Fruit fly (Drosophila melanogaster): ENCODE measurements around the gene r.

r gene

DNA sequence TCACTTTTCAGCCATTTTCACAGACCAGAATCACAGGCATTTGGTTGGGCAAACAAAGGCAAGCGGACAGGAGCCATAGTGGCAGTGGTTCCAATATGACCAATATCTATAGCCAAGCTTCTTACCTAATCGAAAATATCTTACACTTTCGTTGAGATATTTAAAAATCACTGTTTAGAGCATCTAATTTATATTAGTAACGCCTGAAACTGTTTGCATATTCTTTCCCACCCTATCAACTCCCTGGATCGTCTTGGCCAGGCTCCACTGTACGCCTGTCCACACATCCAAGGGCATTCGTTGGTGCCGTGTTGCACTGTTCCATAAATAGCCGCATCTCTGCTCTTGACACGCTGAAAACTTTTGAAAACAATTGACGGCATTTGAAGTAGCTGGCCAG, 35.3 kb downstream of the r start (continued):
- TF ChIP-seq CG7357 (GFP tag; IDR thresholded peaks at IDR 0.05) (no peak), Hr39 (optimal IDR thresholded peaks at IDR 0.05) (no peak), fd96Cb (tag; optimal IDR thresholded peaks at IDR 0.05) (no peak), stc (GFP tag; IDR thresholded peaks at IDR 0.05) (0 out of 2 replicates have a peak, but pooled peaks have one; percentile 21), CG11504 (tag; optimal IDR thresholded peaks at IDR 0.05) (no peak), tx (GFP tag; optimal IDR thresholded peaks at IDR 0.05) (no peak), Fer3 (tag; optimal IDR thresholded peaks at IDR 0.05) (no peak), Sox100B (GFP tag; optimal IDR thresholded peaks at IDR 0.05) (no peak), CG1529 (GFP tag; optimal IDR thresholded peaks at IDR 0.05) (no peak), CG5953 (GFP tag; IDR thresholded peaks at IDR 0.05) (no peak), sens (GFP tag) (peak; percentile 89), vvl (GFP tag; IDR thresholded peaks at IDR 0.05) (peak; percentile 40; the same call in 1 of the 2 replicates), CG32532 (GFP tag; IDR thresholded peaks at IDR 0.05) (no peak), crc (GFP tag; optimal IDR thresholded peaks at IDR 0.05) (no peak), Awh (GFP tag; IDR thresholded peaks at IDR 0.05) (no peak), salm (tag; optimal IDR thresholded peaks at IDR 0.05) (no peak), Sin3A (optimal IDR thresholded peaks at IDR 0.05) (no peak), CG14050 (GFP tag; IDR thresholded peaks at IDR 0.05) (no peak), slp2 (GFP tag; optimal IDR thresholded peaks at IDR 0.05) (no peak), Nf-YC (tag; optimal IDR thresholded peaks at IDR 0.05) (no peak), CG2129 (GFP tag; IDR thresholded peaks at IDR 0.05; ENCODE audit: partially characterized antibody) (no peak), CG30431 (GFP tag; optimal IDR thresholded peaks at IDR 0.05) (peak; percentile 16), CG4360 (GFP tag; IDR thresholded peaks at IDR 0.05) (no peak), Lim3 (GFP tag; IDR thresholded peaks at IDR 0.05) (no peak), CG6765 (GFP tag; optimal IDR thresholded peaks at IDR 0.05) (no peak), exex (tag; optimal IDR thresholded peaks at IDR 0.05) (no peak), C15 (GFP tag; IDR thresholded peaks at IDR 0.05) (no peak), CG11398 (GFP tag; optimal IDR thresholded peaks at IDR 0.05) (no peak), mld (GFP tag; IDR thresholded peaks at IDR 0.05; ENCODE audit: partially characterized antibody) (no peak), crol (GFP tag; IDR thresholded peaks at IDR 0.05) (no peak), CG14014 (GFP tag; IDR thresholded peaks at IDR 0.05) (no peak), CG12769 (tag; optimal IDR thresholded peaks at IDR 0.05) (no peak), psq (GFP tag; optimal IDR thresholded peaks at IDR 0.05) (no peak), Myb (GFP tag; optimal IDR thresholded peaks at IDR 0.05) (no peak), jumu (GFP tag; optimal IDR thresholded peaks at IDR 0.05) (no peak), bigmax (GFP tag; optimal IDR thresholded peaks at IDR 0.05) (no peak), fru (optimal IDR thresholded peaks at IDR 0.05) (no peak), CG3847 (GFP tag; IDR thresholded peaks at IDR 0.05) (no peak), CG15696 (tag; optimal IDR thresholded peaks at IDR 0.05) (no peak), Bgb (GFP tag; IDR thresholded peaks at IDR 0.05; ENCODE audit: partially characterized antibody) (no peak), CG8281 (tag; optimal IDR thresholded peaks at IDR 0.05) (no peak)

DNA sequence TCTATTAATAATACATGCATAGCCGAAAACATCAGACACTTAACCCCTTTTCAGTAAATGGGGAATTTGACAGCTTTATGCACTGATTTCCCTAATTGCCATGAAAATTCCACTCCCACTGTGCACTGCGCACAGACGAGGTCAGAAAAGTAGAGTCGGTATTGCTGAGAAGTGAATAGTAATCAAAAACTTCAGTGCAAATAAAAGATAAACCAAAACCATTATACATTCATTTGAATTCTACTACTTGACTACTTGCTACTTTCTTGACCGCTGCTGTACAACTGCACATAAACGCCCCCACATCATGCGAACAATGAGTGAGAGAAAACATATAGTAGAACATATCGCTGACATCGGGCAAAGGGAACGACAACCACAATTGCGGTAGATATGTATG, 36.3 kb downstream of the r start:
- TF ChIP-seq Atf3 (GFP tag; optimal IDR thresholded peaks at IDR 0.05) (peak; percentile 82), CG31441 (GFP tag; IDR thresholded peaks at IDR 0.05) (peak; percentile 86), ro (GFP tag; IDR thresholded peaks at IDR 0.05) (peak; percentile 59), CG8290 (GFP tag; optimal IDR thresholded peaks at IDR 0.05) (peak; percentile 65), CG8290 (tag; optimal IDR thresholded peaks at IDR 0.05) (peak in 1 of 2 experiments; percentile 88), CG6683 (GFP tag; optimal IDR thresholded peaks at IDR 0.05) (peak; percentile 25), Pdp1 (GFP tag; optimal IDR thresholded peaks at IDR 0.05) (peak; percentile 80 to 85), tap (tag; optimal IDR thresholded peaks at IDR 0.05) (peak; percentile 88), CG18619 (GFP tag; optimal IDR thresholded peaks at IDR 0.05) (peak; percentile 73), z (GFP tag; IDR thresholded peaks at IDR 0.05) (peak; percentile 69; the same call in 2 of the 3 replicates), CG2712 (tag; optimal IDR thresholded peaks at IDR 0.05) (peak; percentile 90), sc (optimal IDR thresholded peaks at IDR 0.05) (no peak), sc (GFP tag; optimal IDR thresholded peaks at IDR 0.05) (peak; percentile 81), Sox102F (GFP tag; optimal IDR thresholded peaks at IDR 0.05) (peak; percentile 93), dan (GFP tag; IDR thresholded peaks at IDR 0.05) (peak; percentile 43; the same call in 1 of the 2 replicates), row (GFP tag; IDR thresholded peaks at IDR 0.05) (peak; percentile 88), CG8281 (tag; optimal IDR thresholded peaks at IDR 0.05) (peak; percentile 36)
